Worm (Caenorhabditis elegans) whole organism, L1 larva: Measurements from ENCODE around the gene W08F4.5.

Source experiments
- lin-39 ChIP-seq: fragments of 150-350 bp; optimal IDR thresholded peaks from 2 replicates; lab custom pipeline; 2014; ENCODE audit warnings: missing biosample characterization, missing genetic modification reagents, missing genetic modification characterization
- mab-9 ChIP-seq: fragments of 200-800 bp; sonication (Bioruptor generic); IDR thresholded peaks from 2 replicates; pipeline ENCODE4 v1.3.6; 2022; ENCODE audit warnings: missing genetic modification reagents, missing genetic modification characterization, missing compliant biosample characterization
- nhr-77 ChIP-seq: fragments of 150-350 bp; optimal IDR thresholded peaks from 2 replicates; lab custom pipeline; 2014; ENCODE audit warnings: missing biosample characterization, missing genetic modification characterization

ce11 chrII:542416-542815 lies 26.3 kb downstream of the W08F4.5 start:
- TF ChIP-seq mab-9 (no peak), lin-39 (tag; lab: Kevin White, UChicago) (no peak), nhr-77 (tag; lab: Kevin White, UChicago) (no peak)
